Fruit fly (Drosophila melanogaster): Measurements from ENCODE around the gene CG12689.

Gene CG12689

dm6 chrX:7607991-7608605, 22.2 kb upstream of the CG12689 start, which contains the start of gene ct (continued):
- TF ChIP-seq CG15514 (GFP tag; optimal IDR thresholded peaks at IDR 0.05) (no peak), jing (GFP tag; optimal IDR thresholded peaks at IDR 0.05) (peak; percentile 14), prd (optimal IDR thresholded peaks at IDR 0.05) (no peak), prd (GFP tag; IDR thresholded peaks at IDR 0.05) (no peak), Fer1 (GFP tag; optimal IDR thresholded peaks at IDR 0.05) (no peak), ewg (GFP tag; optimal IDR thresholded peaks at IDR 0.05) (peak; percentile 52), zfh1 (GFP tag; IDR thresholded peaks at IDR 0.05) (0 out of 3 replicates have a peak, but pooled peaks have one; percentile 20), Elba2 (GFP tag; optimal IDR thresholded peaks at IDR 0.05) (peak; percentile 79), CG1832 (GFP tag; optimal IDR thresholded peaks at IDR 0.05) (peak; percentile 72), Trl (optimal IDR thresholded peaks at IDR 0.05) (peak; percentile 85 to 86), Trl (GFP tag; optimal IDR thresholded peaks at IDR 0.05) (no peak), Dll (GFP tag; IDR thresholded peaks at IDR 0.05; ENCODE audit: partially characterized antibody) (0 out of 4 replicates have a peak, but pooled peaks have one; percentile 17), bsh (GFP tag; optimal IDR thresholded peaks at IDR 0.05) (peak in 1 of 2 experiments; percentile 90), Xbp1 (GFP tag; optimal IDR thresholded peaks at IDR 0.05) (no peak), Jarid2 (GFP tag; optimal IDR thresholded peaks at IDR 0.05) (peak; percentile 98), CG5180 (GFP tag; optimal IDR thresholded peaks at IDR 0.05) (peak; percentile 32), CTCF (GFP tag; optimal IDR thresholded peaks at IDR 0.05) (no peak), nerfin-1 (tag; optimal IDR thresholded peaks at IDR 0.05) (peak; percentile 24), inv (GFP tag; IDR thresholded peaks at IDR 0.05; ENCODE audit: partially characterized antibody) (no peak), gt (GFP tag; IDR thresholded peaks at IDR 0.05) (no peak), Six4 (GFP tag; optimal IDR thresholded peaks at IDR 0.05) (no peak), CG32772 (GFP tag; IDR thresholded peaks at IDR 0.05) (no peak), sc (optimal IDR thresholded peaks at IDR 0.05) (no peak), sc (GFP tag; optimal IDR thresholded peaks at IDR 0.05) (no peak), bigmax (GFP tag; optimal IDR thresholded peaks at IDR 0.05) (no peak), CG42726 (GFP tag; IDR thresholded peaks at IDR 0.05; ENCODE audit: partially characterized antibody) (peak; percentile 59; the same call in 1 of the 2 replicates), ase (GFP tag; IDR thresholded peaks at IDR 0.05) (no peak), jumu (GFP tag; optimal IDR thresholded peaks at IDR 0.05) (no peak), Nf-YC (tag; optimal IDR thresholded peaks at IDR 0.05) (peak; percentile 77), CG7786 (GFP tag; optimal IDR thresholded peaks at IDR 0.05) (no peak), CG17829 (tag; optimal IDR thresholded peaks at IDR 0.05) (peak; percentile 23), Dip3 (GFP tag; optimal IDR thresholded peaks at IDR 0.05) (no peak), Hr51 (GFP tag; optimal IDR thresholded peaks at IDR 0.05) (no peak), CG18476 (GFP tag; optimal IDR thresholded peaks at IDR 0.05) (no peak), Sox100B (GFP tag; optimal IDR thresholded peaks at IDR 0.05) (no peak), sr (GFP tag; IDR thresholded peaks at IDR 0.05) (no peak), CG17328 (GFP tag; IDR thresholded peaks at IDR 0.05) (peak; percentile 7; the same call in 1 of the 2 replicates), ap (GFP tag; IDR thresholded peaks at IDR 0.05) (no peak), Lhr (GFP tag; optimal IDR thresholded peaks at IDR 0.05) (no peak), oc (tag; optimal IDR thresholded peaks at IDR 0.05) (no peak), CG12659 (GFP tag; optimal IDR thresholded peaks at IDR 0.05) (no peak), vnd (GFP tag; IDR thresholded peaks at IDR 0.05; ENCODE audit: partially characterized antibody) (no peak), CG4730 (GFP tag; IDR thresholded peaks at IDR 0.05) (no peak), cas (GFP tag; IDR thresholded peaks at IDR 0.05) (no peak), maf-S (GFP tag; optimal IDR thresholded peaks at IDR 0.05) (no peak), HHEX (GFP tag; optimal IDR thresholded peaks at IDR 0.05) (no peak), lbe (GFP tag; optimal IDR thresholded peaks at IDR 0.05) (peak; percentile 18), az2 (GFP tag; optimal IDR thresholded peaks at IDR 0.05) (no peak), CG14860 (GFP tag; IDR thresholded peaks at IDR 0.05; ENCODE audit: partially characterized antibody) (no peak), kni (GFP tag; optimal IDR thresholded peaks at IDR 0.05) (no peak), CG9609 (GFP tag; optimal IDR thresholded peaks at IDR 0.05) (no peak)
